Worm (Caenorhabditis elegans): Measurements from ENCODE around the gene F46E10.2.

ce11 chrV:6520385-6521080 lies at the start of gene F46E10.2, which contains the start of gene F46E10.18:
- TF ChIP-seq ets-7 (tag; optimal IDR thresholded peaks at IDR 0.05) (no peak), hnd-1 (tag; optimal IDR thresholded peaks at IDR 0.05) (no peak), sea-1 (GFP tag; conservative IDR thresholded peaks at IDR 0.05) (no peak), pes-1 (GFP tag; IDR thresholded peaks at IDR 0.05) (no peak), ceh-36 (tag; optimal IDR thresholded peaks at IDR 0.05) (no peak), tbx-37 (GFP tag; conservative IDR thresholded peaks at IDR 0.05) (no peak), ama-1 (optimal IDR thresholded peaks at IDR 0.05) (no peak), tbx-11 (GFP tag; IDR thresholded peaks at IDR 0.05) (no peak), tra-4 (tag; optimal IDR thresholded peaks at IDR 0.05) (no peak), flt-1 (GFP tag; IDR thresholded peaks at IDR 0.05) (no peak), hmbx-1 (tag; optimal IDR thresholded peaks at IDR 0.05) (no peak), hmg-4 (GFP tag; optimal IDR thresholded peaks at IDR 0.05) (no peak), scrt-1 (GFP tag; IDR thresholded peaks at IDR 0.05) (no peak), F13C5.2 (tag; optimal IDR thresholded peaks at IDR 0.05) (no peak)
